Fruit fly (Drosophila melanogaster): ENCODE results near the gene CG13010.

Gene CG13010

dm6 chrX:16637594-16638485 lies 40.9 kb downstream of the CG13010 start, which contains the start of gene RpS19a (continued):
- TF ChIP-seq fd96Cb (tag; optimal IDR thresholded peaks at IDR 0.05) (peak; percentile 44), CG8924 (tag; optimal IDR thresholded peaks at IDR 0.05) (peak; percentile 51), Jarid2 (GFP tag; optimal IDR thresholded peaks at IDR 0.05) (peak; percentile 62), dmrt99B (tag; optimal IDR thresholded peaks at IDR 0.05) (peak; percentile 68), Chrac-16 (GFP tag; optimal IDR thresholded peaks at IDR 0.05) (no peak), CG16779 (GFP tag; IDR thresholded peaks at IDR 0.05) (0 out of 2 replicates have a peak, but pooled peaks have one; percentile 66), CG8765 (GFP tag; IDR thresholded peaks at IDR 0.05) (0 out of 2 replicates have a peak, but pooled peaks have one; percentile 11), unc-4 (GFP tag; IDR thresholded peaks at IDR 0.05; ENCODE audit: partially characterized antibody) (no peak), CG14860 (GFP tag; IDR thresholded peaks at IDR 0.05; ENCODE audit: partially characterized antibody) (0 out of 3 replicates have a peak, but pooled peaks have one; percentile 34), zf30C (GFP tag; optimal IDR thresholded peaks at IDR 0.05) (peak; percentile 42), CG18619 (GFP tag; optimal IDR thresholded peaks at IDR 0.05) (peak; percentile 87), CG15601 (tag; optimal IDR thresholded peaks at IDR 0.05) (peak; percentile 67), fd64A (GFP tag; optimal IDR thresholded peaks at IDR 0.05) (peak; percentile 87), Rx (GFP tag; IDR thresholded peaks at IDR 0.05) (peak; percentile 82), CG17385 (GFP tag; optimal IDR thresholded peaks at IDR 0.05) (peak; percentile 85), toy (GFP tag; IDR thresholded peaks at IDR 0.05) (peak; percentile 26; the same call in 1 of the 2 replicates), CG7357 (GFP tag; IDR thresholded peaks at IDR 0.05) (no peak), trem (tag; optimal IDR thresholded peaks at IDR 0.05) (peak; percentile 87), NFAT (GFP tag; IDR thresholded peaks at IDR 0.05) (peak; percentile 88), Adf1 (GFP tag; IDR thresholded peaks at IDR 0.05) (no peak), Sry-δ (GFP tag; optimal IDR thresholded peaks at IDR 0.05) (peak; percentile 72), gsb-n (tag; optimal IDR thresholded peaks at IDR 0.05) (peak; percentile 63), lilli (GFP tag; optimal IDR thresholded peaks at IDR 0.05) (peak; percentile 48), CG15479 (GFP tag; optimal IDR thresholded peaks at IDR 0.05) (peak; percentile 15), row (GFP tag; IDR thresholded peaks at IDR 0.05) (peak; percentile 24; the same call in 1 of the 3 replicates), CG15514 (GFP tag; optimal IDR thresholded peaks at IDR 0.05) (peak; percentile 78), grau (tag; optimal IDR thresholded peaks at IDR 0.05) (peak; percentile 57), Xrp1 (GFP tag; IDR thresholded peaks at IDR 0.05) (no peak), CG11560 (tag; IDR thresholded peaks at IDR 0.05) (peak; percentile 96), sna (GFP tag; IDR thresholded peaks at IDR 0.05; ENCODE audit: partially characterized antibody) (no peak), CG8359 (GFP tag; optimal IDR thresholded peaks at IDR 0.05; ENCODE audit: borderline replicate concordance) (peak; percentile 61), CG6765 (GFP tag; optimal IDR thresholded peaks at IDR 0.05) (peak; percentile 89), kah (GFP tag; optimal IDR thresholded peaks at IDR 0.05) (peak; percentile 60), CG9215 (GFP tag; IDR thresholded peaks at IDR 0.05) (no peak), hkb (optimal IDR thresholded peaks at IDR 0.05) (no peak), hkb (GFP tag; IDR thresholded peaks at IDR 0.05) (peak; percentile 70), Dip2 (GFP tag; IDR thresholded peaks at IDR 0.05) (no peak), phol (tag; optimal IDR thresholded peaks at IDR 0.05) (peak; percentile 66), Dll (GFP tag; IDR thresholded peaks at IDR 0.05; ENCODE audit: partially characterized antibody) (peak; percentile 73; the same call in 2 of the 4 replicates), unpg (GFP tag; optimal IDR thresholded peaks at IDR 0.05) (peak; percentile 66), CG3407 (GFP tag; optimal IDR thresholded peaks at IDR 0.05) (peak; percentile 67), ci (GFP tag; IDR thresholded peaks at IDR 0.05) (peak; percentile 95), stwl (tag; optimal IDR thresholded peaks at IDR 0.05) (peak; percentile 21), CG17361 (GFP tag; IDR thresholded peaks at IDR 0.05) (peak; percentile 84), pb (GFP tag; optimal IDR thresholded peaks at IDR 0.05) (peak; percentile 80), otp (GFP tag; IDR thresholded peaks at IDR 0.05) (peak; percentile 92), Dp (GFP tag; optimal IDR thresholded peaks at IDR 0.05) (peak; percentile 40), gem (tag; optimal IDR thresholded peaks at IDR 0.05) (peak; percentile 58)

Measured in whole organism, embryonic.